Fruit fly (Drosophila melanogaster): ENCODE data around the gene Mgat4b.

Gene Mgat4b

dm6 chr3L:14790127-14790589, 21.1 kb upstream of the Mgat4b start:
- peak; percentile 79 for TF ChIP-seq CG11617 (GFP tag; optimal IDR thresholded peaks at IDR 0.05)
- TF ChIP-seq toe (GFP tag; optimal IDR thresholded peaks at IDR 0.05) = peak; percentile 93
- peak; percentile 96 for TF ChIP-seq CG12768 (GFP tag; optimal IDR thresholded peaks at IDR 0.05)
- TF ChIP-seq cnc (optimal IDR thresholded peaks at IDR 0.05) = no peak
- TF ChIP-seq CG14711 (tag; optimal IDR thresholded peaks at IDR 0.05) = peak; percentile 83
- peak; percentile 82 for TF ChIP-seq pad (GFP tag; optimal IDR thresholded peaks at IDR 0.05)
- TF ChIP-seq tj (GFP tag; optimal IDR thresholded peaks at IDR 0.05) = peak; percentile 88
- peak; percentile 90 for TF ChIP-seq CG7101 (tag; optimal IDR thresholded peaks at IDR 0.05)
- TF ChIP-seq ovo (GFP tag; optimal IDR thresholded peaks at IDR 0.05) = peak; percentile 90
- peak; percentile 97 for TF ChIP-seq CG1620 (GFP tag; optimal IDR thresholded peaks at IDR 0.05)
- peak; percentile 84 for TF ChIP-seq CG7045 (GFP tag; optimal IDR thresholded peaks at IDR 0.05)
- TF ChIP-seq kay (GFP tag; ENCODE audit: borderline replicate concordance) = no peak
- TF ChIP-seq bab1 (GFP tag; optimal IDR thresholded peaks at IDR 0.05) = peak; percentile 74
- peak; percentile 95 for TF ChIP-seq Hr96 (GFP tag; optimal IDR thresholded peaks at IDR 0.05)
- TF ChIP-seq Crg-1 (GFP tag; optimal IDR thresholded peaks at IDR 0.05) = peak; percentile 97
- TF ChIP-seq cic (GFP tag; optimal IDR thresholded peaks at IDR 0.05) = peak; percentile 68
- TF ChIP-seq CG33017 (tag; optimal IDR thresholded peaks at IDR 0.05) = peak; percentile 75
- peak; percentile 93 for TF ChIP-seq CG5204 (GFP tag; optimal IDR thresholded peaks at IDR 0.05)
- peak; percentile 87 for TF ChIP-seq Clk (GFP tag; optimal IDR thresholded peaks at IDR 0.05)
- peak; percentile 91 for TF ChIP-seq Mnt (GFP tag; optimal IDR thresholded peaks at IDR 0.05)

- TF ChIP-seq tj (GFP tag; optimal IDR thresholded peaks at IDR 0.05) = no peak
- TF ChIP-seq kay (GFP tag; ENCODE audit: borderline replicate concordance) = no peak
- no peak for TF ChIP-seq Crg-1 (GFP tag; optimal IDR thresholded peaks at IDR 0.05)
- TF ChIP-seq CG14711 (tag; optimal IDR thresholded peaks at IDR 0.05) = peak; percentile 25
- peak; percentile 77 for TF ChIP-seq CG1620 (GFP tag; optimal IDR thresholded peaks at IDR 0.05)
- peak; percentile 22 for TF ChIP-seq CG33017 (tag; optimal IDR thresholded peaks at IDR 0.05)
- TF ChIP-seq Mnt (GFP tag; optimal IDR thresholded peaks at IDR 0.05) = peak; percentile 6
- TF ChIP-seq CG7101 (tag; optimal IDR thresholded peaks at IDR 0.05) = peak; percentile 66
Observed at dm6 chr3L:14789676-14790075, 20.6 kb upstream of the Mgat4b start, which contains the start of gene Helz. Gene Helz, plus strand, starts transcription at chr3L:14789935.

- TF ChIP-seq Hr96 (GFP tag; optimal IDR thresholded peaks at IDR 0.05) = peak; percentile 55
- TF ChIP-seq ovo (GFP tag; optimal IDR thresholded peaks at IDR 0.05) = peak; percentile 69
- peak; percentile 91 for TF ChIP-seq CG7101 (tag; optimal IDR thresholded peaks at IDR 0.05)
- peak; percentile 80 for TF ChIP-seq CG14711 (tag; optimal IDR thresholded peaks at IDR 0.05)
- TF ChIP-seq CG11617 (GFP tag; optimal IDR thresholded peaks at IDR 0.05) = peak; percentile 93
- TF ChIP-seq CG12768 (GFP tag; optimal IDR thresholded peaks at IDR 0.05) = peak; percentile 64
- TF ChIP-seq toe (GFP tag; optimal IDR thresholded peaks at IDR 0.05) = peak; percentile 82
- TF ChIP-seq pad (GFP tag; optimal IDR thresholded peaks at IDR 0.05) = peak; percentile 73
- peak; percentile 77 for TF ChIP-seq Clk (GFP tag; optimal IDR thresholded peaks at IDR 0.05)
- peak; percentile 80 for TF ChIP-seq tj (GFP tag; optimal IDR thresholded peaks at IDR 0.05)
- TF ChIP-seq Crg-1 (GFP tag; optimal IDR thresholded peaks at IDR 0.05) = peak; percentile 69
- TF ChIP-seq Mnt (GFP tag; optimal IDR thresholded peaks at IDR 0.05) = peak; percentile 57
- TF ChIP-seq cic (GFP tag; optimal IDR thresholded peaks at IDR 0.05) = peak; percentile 53
- no peak for TF ChIP-seq cnc (optimal IDR thresholded peaks at IDR 0.05)
- TF ChIP-seq CG5204 (GFP tag; optimal IDR thresholded peaks at IDR 0.05) = peak; percentile 73
- TF ChIP-seq CG33017 (tag; optimal IDR thresholded peaks at IDR 0.05) = peak; percentile 71
- TF ChIP-seq CG7045 (GFP tag; optimal IDR thresholded peaks at IDR 0.05) = peak; percentile 82
- no peak for TF ChIP-seq kay (GFP tag; ENCODE audit: borderline replicate concordance)
- TF ChIP-seq CG1620 (GFP tag; optimal IDR thresholded peaks at IDR 0.05) = peak; percentile 63
- peak; percentile 88 for TF ChIP-seq bab1 (GFP tag; optimal IDR thresholded peaks at IDR 0.05)
Observed at dm6 chr3L:14786230-14786850, 17.3 kb upstream of the Mgat4b start, which contains the start of the genes bmm and Tdrd3. Gene bmm, minus strand, starts transcription at chr3L:14786412. Gene Tdrd3, plus strand, starts transcription at chr3L:14786791.

dm6 chr3L:14785492-14785916, 16.4 kb upstream of the Mgat4b start:
- TF ChIP-seq cic (GFP tag; optimal IDR thresholded peaks at IDR 0.05) = no peak
- TF ChIP-seq Clk (GFP tag; optimal IDR thresholded peaks at IDR 0.05) = peak; percentile 69
- TF ChIP-seq kay (GFP tag; ENCODE audit: borderline replicate concordance) = no peak
- TF ChIP-seq CG7045 (GFP tag; optimal IDR thresholded peaks at IDR 0.05) = peak; percentile 75
- TF ChIP-seq CG33017 (tag; optimal IDR thresholded peaks at IDR 0.05) = peak; percentile 24
- no peak for TF ChIP-seq cnc (optimal IDR thresholded peaks at IDR 0.05)
- TF ChIP-seq CG5204 (GFP tag; optimal IDR thresholded peaks at IDR 0.05) = peak; percentile 73
- peak; percentile 59 for TF ChIP-seq toe (GFP tag; optimal IDR thresholded peaks at IDR 0.05)
- peak; percentile 66 for TF ChIP-seq Hr96 (GFP tag; optimal IDR thresholded peaks at IDR 0.05)
- no peak for TF ChIP-seq CG11617 (GFP tag; optimal IDR thresholded peaks at IDR 0.05)
- TF ChIP-seq pad (GFP tag; optimal IDR thresholded peaks at IDR 0.05) = peak; percentile 29
- no peak for TF ChIP-seq Crg-1 (GFP tag; optimal IDR thresholded peaks at IDR 0.05)
- TF ChIP-seq bab1 (GFP tag; optimal IDR thresholded peaks at IDR 0.05) = peak; percentile 74
- peak; percentile 16 for TF ChIP-seq CG7101 (tag; optimal IDR thresholded peaks at IDR 0.05)
- no peak for TF ChIP-seq tj (GFP tag; optimal IDR thresholded peaks at IDR 0.05)
- TF ChIP-seq CG14711 (tag; optimal IDR thresholded peaks at IDR 0.05) = peak; percentile 59
- peak; percentile 3 for TF ChIP-seq Mnt (GFP tag; optimal IDR thresholded peaks at IDR 0.05)
- TF ChIP-seq ovo (GFP tag; optimal IDR thresholded peaks at IDR 0.05) = no peak
- TF ChIP-seq CG1620 (GFP tag; optimal IDR thresholded peaks at IDR 0.05) = peak; percentile 56
- peak; percentile 75 for TF ChIP-seq CG12768 (GFP tag; optimal IDR thresholded peaks at IDR 0.05)

dm6 chr3L:14784949-14785408, 15.9 kb upstream of the Mgat4b start:
- TF ChIP-seq Hr96 (GFP tag; optimal IDR thresholded peaks at IDR 0.05) (peak; percentile 45), cic (GFP tag; optimal IDR thresholded peaks at IDR 0.05) (no peak), bab1 (GFP tag; optimal IDR thresholded peaks at IDR 0.05) (no peak), pad (GFP tag; optimal IDR thresholded peaks at IDR 0.05) (peak; percentile 22), ovo (GFP tag; optimal IDR thresholded peaks at IDR 0.05) (no peak), CG7101 (tag; optimal IDR thresholded peaks at IDR 0.05) (peak; percentile 54), CG5204 (GFP tag; optimal IDR thresholded peaks at IDR 0.05) (peak; percentile 69), CG12768 (GFP tag; optimal IDR thresholded peaks at IDR 0.05) (peak; percentile 40), CG11617 (GFP tag; optimal IDR thresholded peaks at IDR 0.05) (peak; percentile 56), CG1620 (GFP tag; optimal IDR thresholded peaks at IDR 0.05) (peak; percentile 25), Crg-1 (GFP tag; optimal IDR thresholded peaks at IDR 0.05) (peak; percentile 17), CG14711 (tag; optimal IDR thresholded peaks at IDR 0.05) (peak; percentile 61), CG7045 (GFP tag; optimal IDR thresholded peaks at IDR 0.05) (peak; percentile 85), Mnt (GFP tag; optimal IDR thresholded peaks at IDR 0.05) (no peak), kay (GFP tag; ENCODE audit: borderline replicate concordance) (no peak), toe (GFP tag; optimal IDR thresholded peaks at IDR 0.05) (peak; percentile 42), cnc (optimal IDR thresholded peaks at IDR 0.05) (no peak), tj (GFP tag; optimal IDR thresholded peaks at IDR 0.05) (no peak), CG33017 (tag; optimal IDR thresholded peaks at IDR 0.05) (peak; percentile 66), Clk (GFP tag; optimal IDR thresholded peaks at IDR 0.05) (no peak)
